Fruit fly (Drosophila melanogaster) whole organism, embryonic: ENCODE results near the gene CG15764.
A peak's percentile ranks its signal among the peaks of the same experiment; 100 is the strongest.

ENCODE experiments used
- Abd-B ChIP-seq: fragments of 200-800 bp; sonication (Bioruptor generic); optimal IDR thresholded peaks from 2 replicates; lab custom pipeline; 2018; ENCODE audit warnings: missing biosample characterization, mild to moderate bottlenecking, missing genetic modification characterization, moderate library complexity
- CG12104 ChIP-seq: fragments of 200-800 bp; sonication (Bioruptor generic); optimal IDR thresholded peaks from 3 replicates; lab custom pipeline; 2016; ENCODE audit warnings: missing biosample characterization, missing genetic modification characterization
- CG14667 ChIP-seq: fragments of 200-800 bp; sonication (Bioruptor generic); IDR thresholded peaks from 2 replicates; pipeline ENCODE4 v1.3.6; 2022; ENCODE audit warnings: missing biosample characterization, missing genetic modification characterization
- CG15514 ChIP-seq: fragments of 200-800 bp; sonication (Bioruptor generic); optimal IDR thresholded peaks from 3 replicates; lab custom pipeline; 2017; ENCODE audit warnings: missing biosample characterization, missing genetic modification characterization, mild to moderate bottlenecking, moderate library complexity, missing genetic modification reagents
- CG18476 ChIP-seq: fragments of 200-800 bp; sonication (Bioruptor generic); optimal IDR thresholded peaks from 2 replicates; lab custom pipeline; 2016; ENCODE audit warnings: missing biosample characterization, mild to moderate bottlenecking, missing genetic modification characterization
- CG18619 ChIP-seq: fragments of 200-800 bp; sonication (Bioruptor generic); optimal IDR thresholded peaks from 3 replicates; lab custom pipeline; 2017; ENCODE audit warnings: missing biosample characterization, mild to moderate bottlenecking, missing genetic modification characterization
- CG2129 ChIP-seq: fragments of 200-800 bp; sonication (Bioruptor generic); IDR thresholded peaks from 2 replicates; pipeline ENCODE4 v1.3.6; 2022; ENCODE audit warnings: missing biosample characterization, missing genetic modification characterization; ENCODE audit not compliant: partially characterized antibody
- CG31224 ChIP-seq: fragments of 200-800 bp; sonication (Bioruptor generic); IDR thresholded peaks from 2 replicates; pipeline ENCODE4 v1.3.6; 2022; ENCODE audit warnings: missing biosample characterization, missing genetic modification characterization
- CG4617 ChIP-seq: fragments of 200-800 bp; sonication (Bioruptor generic); optimal IDR thresholded peaks from 3 replicates; lab custom pipeline; 2016; ENCODE audit warnings: missing biosample characterization, missing genetic modification characterization, borderline replicate concordance
- CG5245 ChIP-seq: fragments of 200-800 bp; sonication (Bioruptor generic); optimal IDR thresholded peaks from 3 replicates; lab custom pipeline; 2016; ENCODE audit warnings: missing biosample characterization, missing genetic modification characterization
- CG7372 ChIP-seq: fragments of 200-800 bp; sonication (Bioruptor generic); IDR thresholded peaks from 2 replicates; pipeline ENCODE4 v1.3.6; 2022; ENCODE audit warnings: missing biosample characterization, missing genetic modification characterization
- CG7987 ChIP-seq: fragments of 200-800 bp; sonication (Bioruptor generic); optimal IDR thresholded peaks from 2 replicates; lab custom pipeline; 2018; ENCODE audit warnings: missing biosample characterization, mild to moderate bottlenecking, missing genetic modification characterization, moderate library complexity
- CG9797 ChIP-seq: fragments of 200-800 bp; sonication (Bioruptor generic); optimal IDR thresholded peaks from 3 replicates; lab custom pipeline; 2018; ENCODE audit warnings: missing biosample characterization, mild to moderate bottlenecking, missing genetic modification characterization
- CG9817 ChIP-seq: fragments of 200-800 bp; sonication (Bioruptor generic); optimal IDR thresholded peaks from 2 replicates; lab custom pipeline; 2018; ENCODE audit warnings: missing biosample characterization, mild to moderate bottlenecking, missing genetic modification characterization, moderate library complexity
- CHES-1-like ChIP-seq: fragments of 200-800 bp; sonication (Bioruptor generic); optimal IDR thresholded peaks from 2 replicates; lab custom pipeline; 2016; ENCODE audit warnings: missing biosample characterization, missing genetic modification characterization
- Camta ChIP-seq: fragments of 200-800 bp; sonication (Bioruptor generic); optimal IDR thresholded peaks from 2 replicates; lab custom pipeline; 2016; ENCODE audit warnings: missing biosample characterization, missing genetic modification characterization
- D ChIP-seq, 2 experiments: fragments of 200-800 bp in 1 of 2; fragments of >200 bp in 1 of 2; sonication (Bioruptor generic) in 1 of 2; optimal IDR thresholded peaks; 2 replicates in 1 of 2; 3 replicates in 1 of 2; lab custom pipeline; 2017; ENCODE audit warnings: mild to moderate bottlenecking in 1 of 2, missing biosample characterization in 1 of 2, missing genetic modification characterization in 1 of 2, missing genetic modification reagents in 1 of 2
- Dp ChIP-seq: fragments of 200-800 bp; sonication (Bioruptor generic); optimal IDR thresholded peaks from 2 replicates; lab custom pipeline; 2018; ENCODE audit warnings: missing biosample characterization, mild to moderate bottlenecking, missing genetic modification characterization, moderate library complexity
- Hr3 ChIP-seq: fragments of 200-800 bp; sonication (Bioruptor generic); optimal IDR thresholded peaks from 3 replicates; lab custom pipeline; 2016; ENCODE audit warnings: missing biosample characterization, missing genetic modification characterization
- Hr51 ChIP-seq, 2 experiments: fragments of 200-800 bp; sonication (Bioruptor generic); optimal IDR thresholded peaks; 2 replicates in 1 of 2; 3 replicates in 1 of 2; lab custom pipeline; 2016 to 2018; ENCODE audit warnings: missing biosample characterization in 2 of 2, missing genetic modification characterization in 2 of 2, mild to moderate bottlenecking in 1 of 2, moderate library complexity in 1 of 2
- Med ChIP-seq: fragments of 200-800 bp; sonication (Bioruptor generic); peaks from one replicate; lab custom pipeline; 2016; ENCODE audit warnings: missing biosample characterization, missing genetic modification characterization, mild to moderate bottlenecking, inconsistent platforms, moderate library complexity
- Nf-YA ChIP-seq: fragments of 200-800 bp; sonication (Bioruptor generic); IDR thresholded peaks from 2 replicates; pipeline ENCODE4 v1.3.6; 2022; ENCODE audit warnings: missing biosample characterization, missing genetic modification characterization
- Poxn ChIP-seq: fragments of 200-800 bp; sonication (Bioruptor generic); IDR thresholded peaks from 2 replicates; pipeline ENCODE4 v1.3.6; 2022; ENCODE audit warnings: missing biosample characterization, missing genetic modification characterization
- Sin3A ChIP-seq: fragments of >200 bp; optimal IDR thresholded peaks from 2 replicates; lab custom pipeline; 2018
- Ssrp ChIP-seq: fragments of 200-800 bp; sonication (Bioruptor generic); optimal IDR thresholded peaks from 2 replicates; lab custom pipeline; 2018; ENCODE audit warnings: missing biosample characterization, mild to moderate bottlenecking, missing genetic modification characterization, moderate library complexity
- ara ChIP-seq: fragments of 200-800 bp; sonication (Bioruptor generic); IDR thresholded peaks from 2 replicates; pipeline ENCODE4 v1.3.6; 2022; ENCODE audit warnings: missing biosample characterization, missing genetic modification characterization
- ash1 ChIP-seq: fragments of 200-800 bp; sonication (Bioruptor generic); optimal IDR thresholded peaks from 2 replicates; lab custom pipeline; 2018; ENCODE audit warnings: missing biosample characterization, mild to moderate bottlenecking, missing genetic modification characterization
- ato ChIP-seq: fragments of 200-800 bp; sonication (Bioruptor generic); IDR thresholded peaks from 2 replicates; pipeline ENCODE4 v1.3.6; 2022; ENCODE audit warnings: missing biosample characterization, missing genetic modification characterization; ENCODE audit not compliant: partially characterized antibody
- cas ChIP-seq: fragments of 200-800 bp; sonication (Bioruptor generic); IDR thresholded peaks from 2 replicates; pipeline ENCODE4 v1.3.6; 2022; ENCODE audit warnings: missing biosample characterization, missing genetic modification characterization
- cg ChIP-seq: fragments of 200-800 bp; sonication (Bioruptor generic); optimal IDR thresholded peaks from 3 replicates; lab custom pipeline; 2019; ENCODE audit warnings: missing biosample characterization, mild to moderate bottlenecking, missing genetic modification characterization, moderate library complexity
- ci ChIP-seq: fragments of 200-800 bp; sonication (Bioruptor generic); IDR thresholded peaks from 3 replicates; pipeline ENCODE4 v1.3.6; 2022; ENCODE audit warnings: missing biosample characterization, missing genetic modification characterization
- fru ChIP-seq: fragments of >200 bp; optimal IDR thresholded peaks from 2 replicates; lab custom pipeline; 2017
- gfzf ChIP-seq: fragments of 200-800 bp; sonication (Bioruptor generic); optimal IDR thresholded peaks from 2 replicates; lab custom pipeline; 2016; ENCODE audit warnings: missing biosample characterization, mild to moderate bottlenecking, missing genetic modification characterization, moderate library complexity
- grn ChIP-seq: fragments of 200-800 bp; sonication (Bioruptor generic); optimal IDR thresholded peaks from 3 replicates; lab custom pipeline; 2017; ENCODE audit warnings: missing biosample characterization, missing genetic modification characterization
- jumu ChIP-seq: fragments of 200-800 bp; sonication (Bioruptor generic); optimal IDR thresholded peaks from 3 replicates; lab custom pipeline; 2016; ENCODE audit warnings: missing biosample characterization, missing genetic modification characterization
- lmd ChIP-seq: fragments of 200-800 bp; sonication (Bioruptor generic); IDR thresholded peaks from 2 replicates; pipeline ENCODE4 v1.3.6; 2022; ENCODE audit warnings: missing biosample characterization, missing genetic modification characterization
- mam ChIP-seq: fragments of 200-800 bp; sonication (Bioruptor generic); optimal IDR thresholded peaks from 3 replicates; lab custom pipeline; 2016; ENCODE audit warnings: missing biosample characterization, missing genetic modification characterization
- nerfin-1 ChIP-seq: fragments of 200-800 bp; sonication (Bioruptor generic); optimal IDR thresholded peaks from 3 replicates; lab custom pipeline; 2019; ENCODE audit warnings: missing biosample characterization, mild to moderate bottlenecking, missing genetic modification characterization, moderate library complexity
- odd ChIP-seq: fragments of 200-800 bp; sonication (Bioruptor generic); optimal IDR thresholded peaks from 2 replicates; lab custom pipeline; 2017; ENCODE audit warnings: missing biosample characterization, mild to moderate bottlenecking, missing genetic modification characterization
- pb ChIP-seq: fragments of 200-800 bp; sonication (Bioruptor generic); optimal IDR thresholded peaks from 3 replicates; lab custom pipeline; 2016; ENCODE audit warnings: missing biosample characterization, missing genetic modification characterization
- pum ChIP-seq: fragments of 200-800 bp; sonication (Bioruptor generic); optimal IDR thresholded peaks from 2 replicates; lab custom pipeline; 2016; ENCODE audit warnings: missing biosample characterization, missing genetic modification characterization
- scrt ChIP-seq: fragments of 200-800 bp; sonication (Bioruptor generic); optimal IDR thresholded peaks from 2 replicates; lab custom pipeline; 2018; ENCODE audit warnings: missing biosample characterization, mild to moderate bottlenecking, missing genetic modification characterization, moderate library complexity
- sens ChIP-seq: fragments of 200-800 bp; sonication (Bioruptor generic); peaks from one replicate; lab custom pipeline; 2016; ENCODE audit warnings: missing biosample characterization, missing genetic modification characterization
- slbo ChIP-seq: fragments of 200-800 bp; sonication (Bioruptor generic); IDR thresholded peaks from 2 replicates; pipeline ENCODE4 v1.3.6; 2022; ENCODE audit warnings: missing biosample characterization, missing genetic modification characterization
- sna ChIP-seq: fragments of 200-800 bp; sonication (Bioruptor generic); IDR thresholded peaks from 2 replicates; pipeline ENCODE4 v1.3.6; 2022; ENCODE audit warnings: missing biosample characterization, missing genetic modification characterization; ENCODE audit not compliant: partially characterized antibody
- tup ChIP-seq: fragments of 200-800 bp; sonication (Bioruptor generic); optimal IDR thresholded peaks from 2 replicates; lab custom pipeline; 2016; ENCODE audit warnings: missing biosample characterization, mild to moderate bottlenecking, missing genetic modification characterization, moderate library complexity
- tx ChIP-seq: fragments of 200-800 bp; sonication (Bioruptor generic); optimal IDR thresholded peaks from 2 replicates; lab custom pipeline; 2016; ENCODE audit warnings: missing biosample characterization, missing genetic modification characterization
- zen2 ChIP-seq: fragments of 200-800 bp; sonication (Bioruptor generic); IDR thresholded peaks from 3 replicates; pipeline ENCODE4 v1.3.6; 2022; ENCODE audit warnings: missing biosample characterization, missing genetic modification characterization; ENCODE audit not compliant: partially characterized antibody
- zf30C ChIP-seq: fragments of 200-800 bp; sonication (Bioruptor generic); optimal IDR thresholded peaks from 3 replicates; lab custom pipeline; 2018; ENCODE audit warnings: missing biosample characterization, mild to moderate bottlenecking, missing genetic modification characterization

Gene CG15764

dm6 chrX:5891666-5892444, 23.0 kb downstream of the CG15764 start (continued):
- TF ChIP-seq CG18476 = no peak
- peak; percentile 49 for TF ChIP-seq ara (GFP tag; lab: Robert Waterston, UW)
- TF ChIP-seq ci = no peak
- no peak for TF ChIP-seq Nf-YA (GFP tag; lab: Robert Waterston, UW)
- no peak for TF ChIP-seq scrt
- TF ChIP-seq Hr51 (GFP tag; optimal IDR thresholded peaks at IDR 0.05; lab: Kevin White, UChicago) = peak in 1 of 2 experiments; percentile 9
- TF ChIP-seq CG2129 (GFP tag; lab: Robert Waterston, UW) = no peak
- no peak for TF ChIP-seq pum (GFP tag; lab: Kevin White, UChicago)
- 0 out of 2 replicates have a peak, but pooled peaks have one; percentile 21 for TF ChIP-seq CG14667 (GFP tag; lab: Robert Waterston, UW)
- TF ChIP-seq D (optimal IDR thresholded peaks at IDR 0.05; lab: Kevin White, UChicago) = no peak
- no peak for TF ChIP-seq D (GFP tag; optimal IDR thresholded peaks at IDR 0.05; lab: Kevin White, UChicago)
- no peak for TF ChIP-seq CG12104
- TF ChIP-seq cg (GFP tag; lab: Kevin White, UChicago) = no peak
- peak; percentile 50 for TF ChIP-seq CG15514 (GFP tag; lab: Kevin White, UChicago)
- TF ChIP-seq CG9817 (tag; lab: Kevin White, UChicago) = peak; percentile 3
- TF ChIP-seq mam (GFP tag; lab: Kevin White, UChicago) = peak; percentile 57
- TF ChIP-seq Abd-B (GFP tag; lab: Kevin White, UChicago) = no peak
- TF ChIP-seq jumu = no peak
- no peak for TF ChIP-seq Ssrp (tag; lab: Kevin White, UChicago)
- TF ChIP-seq Med (GFP tag; lab: Kevin White, UChicago) = peak; percentile 92
- TF ChIP-seq CG18619 (GFP tag; lab: Kevin White, UChicago) = peak; percentile 57
- no peak for TF ChIP-seq CG4617 (GFP tag; lab: Kevin White, UChicago)
- no peak for TF ChIP-seq sna (GFP tag; lab: Robert Waterston, UW)
- TF ChIP-seq slbo (GFP tag; lab: Robert Waterston, UW) = peak; percentile 82
- TF ChIP-seq ato = no peak
- no peak for TF ChIP-seq CG7987
- TF ChIP-seq tx (GFP tag; lab: Kevin White, UChicago) = no peak
- TF ChIP-seq gfzf = no peak
- no peak for TF ChIP-seq zen2 (GFP tag; lab: Robert Waterston, UW)
- no peak for TF ChIP-seq CG7372 (GFP tag; lab: Robert Waterston, UW)
- TF ChIP-seq Hr3 (GFP tag; lab: Kevin White, UChicago) = peak; percentile 23
- no peak for TF ChIP-seq pb (GFP tag; lab: Kevin White, UChicago)
- TF ChIP-seq grn = peak; percentile 1
- TF ChIP-seq Poxn (GFP tag; lab: Robert Waterston, UW) = 0 out of 2 replicates have a peak, but pooled peaks have one; percentile 46
- no peak for TF ChIP-seq ash1 (GFP tag; lab: Kevin White, UChicago)
- no peak for TF ChIP-seq fru (lab: Kevin White, UChicago)
- no peak for TF ChIP-seq CG9797 (GFP tag; lab: Kevin White, UChicago)
- TF ChIP-seq lmd (GFP tag; lab: Robert Waterston, UW) = peak; percentile 48; the same call in 1 of the 2 replicates
- TF ChIP-seq tup = no peak
- no peak for TF ChIP-seq Sin3A (lab: Kevin White, UChicago)
- TF ChIP-seq Camta (GFP tag; lab: Kevin White, UChicago) = peak; percentile 40
- peak; percentile 31 for TF ChIP-seq CHES-1-like (GFP tag; lab: Kevin White, UChicago)
- TF ChIP-seq CG5245 (GFP tag; lab: Kevin White, UChicago) = no peak
- TF ChIP-seq sens (GFP tag; lab: Kevin White, UChicago) = peak; percentile 90
- peak; percentile 16 for TF ChIP-seq zf30C
- no peak for TF ChIP-seq cas
- TF ChIP-seq CG31224 (GFP tag; lab: Robert Waterston, UW) = peak; percentile 43; the same call in 1 of the 2 replicates
- TF ChIP-seq odd (GFP tag; lab: Kevin White, UChicago) = no peak
- TF ChIP-seq Dp (GFP tag; lab: Kevin White, UChicago) = no peak
- no peak for TF ChIP-seq nerfin-1 (tag; lab: Kevin White, UChicago)
